Fruit fly (Drosophila melanogaster) whole organism, embryonic: ENCODE measurements around the gene Sf3b1.

Experiments used
- Awh ChIP-seq: fragments of 200-800 bp; sonication (Bioruptor generic); IDR thresholded peaks from 2 replicates; pipeline ENCODE4, ENCODE4 v1.3.6; 2022; ENCODE audit warnings: missing biosample characterization, missing genetic modification characterization
- BtbVII ChIP-seq: fragments of 200-800 bp; sonication (Bioruptor generic); optimal IDR thresholded peaks from 3 replicates; lab custom pipeline; 2017; ENCODE audit warnings: missing biosample characterization, mild to moderate bottlenecking, missing genetic modification characterization
- CG10274 ChIP-seq: fragments of 200-800 bp; sonication (Bioruptor generic); optimal IDR thresholded peaks from 3 replicates; lab custom pipeline; 2017; ENCODE audit warnings: missing biosample characterization, mild to moderate bottlenecking, missing genetic modification characterization
- CG10543 ChIP-seq: fragments of 200-800 bp; sonication (Bioruptor generic); optimal IDR thresholded peaks from 3 replicates; lab custom pipeline; 2017; ENCODE audit warnings: missing biosample characterization, mild to moderate bottlenecking, missing genetic modification characterization, moderate library complexity
- CG12769 ChIP-seq: fragments of 200-800 bp; sonication (Bioruptor generic); optimal IDR thresholded peaks from 2 replicates; lab custom pipeline; 2019; ENCODE audit warnings: missing biosample characterization, mild to moderate bottlenecking, missing genetic modification characterization, moderate library complexity
- CG15514 ChIP-seq: fragments of 200-800 bp; sonication (Bioruptor generic); optimal IDR thresholded peaks from 3 replicates; lab custom pipeline; 2017; ENCODE audit warnings: missing biosample characterization, missing genetic modification characterization, mild to moderate bottlenecking, moderate library complexity, missing genetic modification reagents
- CG18599 ChIP-seq: fragments of 200-800 bp; sonication (Bioruptor generic); optimal IDR thresholded peaks from 3 replicates; lab custom pipeline; 2017; ENCODE audit warnings: missing biosample characterization, missing genetic modification characterization, mild to moderate bottlenecking, moderate library complexity, missing genetic modification reagents
- CG2889 ChIP-seq: fragments of 200-800 bp; sonication (Bioruptor generic); IDR thresholded peaks from 3 replicates; pipeline ENCODE4 v1.3.6; 2022; ENCODE audit warnings: missing biosample characterization, missing genetic modification characterization
- CG31441 ChIP-seq: fragments of 200-800 bp; sonication (Bioruptor generic); IDR thresholded peaks from 2 replicates; pipeline ENCODE4 v1.3.6; 2022; ENCODE audit warnings: missing biosample characterization, missing genetic modification characterization
- CG32532 ChIP-seq: fragments of 200-800 bp; sonication (Bioruptor generic); IDR thresholded peaks from 2 replicates; pipeline ENCODE4 v1.3.6; 2022; ENCODE audit warnings: missing biosample characterization, missing genetic modification characterization
- CG33557 ChIP-seq: fragments of 200-800 bp; sonication (Bioruptor generic); optimal IDR thresholded peaks from 2 replicates; lab custom pipeline; 2019; ENCODE audit warnings: missing biosample characterization, mild to moderate bottlenecking, missing genetic modification characterization, moderate library complexity
- CG34224 ChIP-seq: fragments of 200-800 bp; sonication (Bioruptor generic); IDR thresholded peaks from 3 replicates; pipeline ENCODE4 v1.3.6; 2022; ENCODE audit warnings: missing biosample characterization, missing genetic modification characterization; ENCODE audit not compliant: partially characterized antibody
- CG4328 ChIP-seq: fragments of 200-800 bp; sonication (Bioruptor generic); optimal IDR thresholded peaks from 3 replicates; lab custom pipeline; 2017; ENCODE audit warnings: missing biosample characterization, missing genetic modification reagents, missing genetic modification characterization
- CG4820 ChIP-seq: fragments of 200-800 bp; sonication (Bioruptor generic); optimal IDR thresholded peaks from 3 replicates; lab custom pipeline; 2016; ENCODE audit warnings: missing biosample characterization, missing genetic modification characterization
- CG5953 ChIP-seq: fragments of 200-800 bp; sonication (Bioruptor generic); IDR thresholded peaks from 2 replicates; pipeline ENCODE4 v1.3.6; 2022; ENCODE audit warnings: missing biosample characterization, missing genetic modification characterization
- CG6689 ChIP-seq: fragments of 200-800 bp; sonication (Bioruptor generic); IDR thresholded peaks from 2 replicates; pipeline ENCODE4 v1.3.6; 2022; ENCODE audit warnings: missing biosample characterization, missing genetic modification characterization
- CkIIα-i1 ChIP-seq: fragments of 200-800 bp; sonication (Bioruptor generic); IDR thresholded peaks from 2 replicates; pipeline ENCODE4 v1.3.6; 2022; ENCODE audit warnings: missing biosample characterization, missing genetic modification characterization
- Dad ChIP-seq: fragments of 200-800 bp; sonication (Bioruptor generic); optimal IDR thresholded peaks from 3 replicates; lab custom pipeline; 2016; ENCODE audit warnings: missing biosample characterization, missing genetic modification characterization
- Dek ChIP-seq: fragments of 200-800 bp; sonication (Bioruptor generic); optimal IDR thresholded peaks from 3 replicates; lab custom pipeline; 2019; ENCODE audit warnings: missing biosample characterization, mild to moderate bottlenecking, missing genetic modification characterization, moderate library complexity
- Dll ChIP-seq: fragments of 200-800 bp; sonication (Bioruptor generic); IDR thresholded peaks from 4 replicates; pipeline ENCODE4 v1.3.6; 2022; ENCODE audit warnings: missing biosample characterization, missing genetic modification characterization; ENCODE audit not compliant: partially characterized antibody
- Gsc ChIP-seq: fragments of 200-800 bp; sonication (Bioruptor generic); IDR thresholded peaks from 2 replicates; pipeline ENCODE4 v1.3.6; 2022; ENCODE audit warnings: missing biosample characterization, missing genetic modification characterization
- Hr3 ChIP-seq: fragments of 200-800 bp; sonication (Bioruptor generic); optimal IDR thresholded peaks from 3 replicates; lab custom pipeline; 2016; ENCODE audit warnings: missing biosample characterization, missing genetic modification characterization
- Hr51 ChIP-seq, 2 experiments: fragments of 200-800 bp; sonication (Bioruptor generic); optimal IDR thresholded peaks; 2 replicates in 1 of 2; 3 replicates in 1 of 2; lab custom pipeline; 2016 to 2018; ENCODE audit warnings: missing biosample characterization in 2 of 2, missing genetic modification characterization in 2 of 2, mild to moderate bottlenecking in 1 of 2, moderate library complexity in 1 of 2
- Lhr ChIP-seq: fragments of 200-800 bp; sonication (Bioruptor generic); optimal IDR thresholded peaks from 3 replicates; lab custom pipeline; 2017; ENCODE audit warnings: mild to moderate bottlenecking, missing biosample characterization, missing genetic modification reagents, missing genetic modification characterization
- Rx ChIP-seq: fragments of 200-800 bp; sonication (Bioruptor generic); IDR thresholded peaks from 2 replicates; pipeline ENCODE4 v1.3.6; 2022; ENCODE audit warnings: missing biosample characterization, missing genetic modification characterization
- ab ChIP-seq: fragments of 200-800 bp; sonication (Bioruptor generic); optimal IDR thresholded peaks from 2 replicates; lab custom pipeline; 2016; ENCODE audit warnings: missing biosample characterization, missing genetic modification characterization
- bowl ChIP-seq: fragments of 200-800 bp; sonication (Bioruptor generic); IDR thresholded peaks from 2 replicates; pipeline ENCODE4 v1.3.6; 2022; ENCODE audit warnings: missing biosample characterization, missing genetic modification characterization
- cas ChIP-seq: fragments of 200-800 bp; sonication (Bioruptor generic); IDR thresholded peaks from 2 replicates; pipeline ENCODE4 v1.3.6; 2022; ENCODE audit warnings: missing biosample characterization, missing genetic modification characterization
- chn ChIP-seq: fragments of 200-800 bp; sonication (Bioruptor generic); optimal IDR thresholded peaks from 2 replicates; lab custom pipeline; 2016; ENCODE audit warnings: missing biosample characterization, missing genetic modification characterization
- crc ChIP-seq: fragments of 200-800 bp; sonication (Bioruptor generic); optimal IDR thresholded peaks from 2 replicates; lab custom pipeline; 2016; ENCODE audit warnings: missing biosample characterization, missing genetic modification characterization
- dan ChIP-seq: fragments of 200-800 bp; sonication (Bioruptor generic); IDR thresholded peaks from 2 replicates; pipeline ENCODE4 v1.3.6; 2022; ENCODE audit warnings: missing biosample characterization, missing genetic modification characterization
- dm ChIP-seq: fragments of 200-800 bp; sonication (Bioruptor generic); optimal IDR thresholded peaks from 3 replicates; lab custom pipeline; 2016; ENCODE audit warnings: missing biosample characterization, missing genetic modification characterization
- fd3F ChIP-seq: fragments of 200-800 bp; sonication (Bioruptor generic); optimal IDR thresholded peaks from 2 replicates; lab custom pipeline; 2018; ENCODE audit warnings: missing biosample characterization, mild to moderate bottlenecking, missing genetic modification characterization, moderate library complexity
- fd96Cb ChIP-seq: fragments of 200-800 bp; sonication (Bioruptor generic); optimal IDR thresholded peaks from 2 replicates; lab custom pipeline; 2018; ENCODE audit warnings: missing biosample characterization, mild to moderate bottlenecking, missing genetic modification characterization, moderate library complexity
- gsb-n ChIP-seq: fragments of 200-800 bp; sonication (Bioruptor generic); optimal IDR thresholded peaks from 3 replicates; lab custom pipeline; 2018; ENCODE audit warnings: missing biosample characterization, mild to moderate bottlenecking, missing genetic modification characterization
- ind ChIP-seq: fragments of 200-800 bp; sonication (Bioruptor generic); optimal IDR thresholded peaks from 3 replicates; lab custom pipeline; 2016; ENCODE audit warnings: missing biosample characterization, missing genetic modification characterization
- jing ChIP-seq: fragments of 200-800 bp; sonication (Bioruptor generic); optimal IDR thresholded peaks from 2 replicates; lab custom pipeline; 2018; ENCODE audit warnings: missing biosample characterization, mild to moderate bottlenecking, missing genetic modification characterization
- lbe ChIP-seq: fragments of 200-800 bp; sonication (Bioruptor generic); optimal IDR thresholded peaks from 2 replicates; lab custom pipeline; 2016; ENCODE audit warnings: missing biosample characterization, mild to moderate bottlenecking, missing genetic modification characterization
- mirr ChIP-seq: fragments of 200-800 bp; sonication (Bioruptor generic); optimal IDR thresholded peaks from 3 replicates; lab custom pipeline; 2018; ENCODE audit warnings: missing biosample characterization, mild to moderate bottlenecking, missing genetic modification characterization
- mld ChIP-seq: fragments of 200-800 bp; sonication (Bioruptor generic); IDR thresholded peaks from 3 replicates; pipeline ENCODE4 v1.3.6; 2022; ENCODE audit warnings: missing biosample characterization, missing genetic modification characterization; ENCODE audit not compliant: partially characterized antibody
- nom ChIP-seq: fragments of 200-800 bp; sonication (Bioruptor generic); optimal IDR thresholded peaks from 2 replicates; lab custom pipeline; 2017; ENCODE audit warnings: missing biosample characterization, missing genetic modification characterization, mild to moderate bottlenecking, moderate library complexity, missing genetic modification reagents
- rib ChIP-seq: fragments of 200-800 bp; sonication (Bioruptor generic); IDR thresholded peaks from 2 replicates; pipeline ENCODE4 v1.3.6; 2022; ENCODE audit warnings: missing biosample characterization, missing genetic modification characterization
- row ChIP-seq: fragments of 200-800 bp; sonication (Bioruptor generic); IDR thresholded peaks from 3 replicates; pipeline ENCODE4 v1.3.6; 2022; ENCODE audit warnings: missing biosample characterization, missing genetic modification characterization
- sim ChIP-seq: fragments of 200-800 bp; sonication (Bioruptor generic); IDR thresholded peaks from 2 replicates; pipeline ENCODE4 v1.3.6; 2022; ENCODE audit warnings: missing biosample characterization, missing genetic modification characterization
- sima ChIP-seq: fragments of 200-800 bp; sonication (Bioruptor generic); optimal IDR thresholded peaks from 2 replicates; lab custom pipeline; 2016; ENCODE audit warnings: missing biosample characterization, missing genetic modification characterization
- sug ChIP-seq: fragments of 200-800 bp; optimal IDR thresholded peaks from 2 replicates; lab custom pipeline; 2019; ENCODE audit warnings: missing biosample characterization, mild to moderate bottlenecking, missing genetic modification characterization, moderate library complexity
- tup ChIP-seq: fragments of 200-800 bp; sonication (Bioruptor generic); optimal IDR thresholded peaks from 2 replicates; lab custom pipeline; 2016; ENCODE audit warnings: missing biosample characterization, mild to moderate bottlenecking, missing genetic modification characterization, moderate library complexity
- unpg ChIP-seq: fragments of 200-800 bp; sonication (Bioruptor generic); optimal IDR thresholded peaks from 3 replicates; lab custom pipeline; 2018; ENCODE audit warnings: missing biosample characterization, mild to moderate bottlenecking, missing genetic modification characterization, moderate library complexity
- vnd ChIP-seq: fragments of 200-800 bp; sonication (Bioruptor generic); IDR thresholded peaks from 3 replicates; pipeline ENCODE4 v1.3.6; 2022; ENCODE audit warnings: missing biosample characterization, missing genetic modification characterization; ENCODE audit not compliant: partially characterized antibody
- wdn ChIP-seq: fragments of 200-800 bp; sonication (Bioruptor generic); IDR thresholded peaks from 2 replicates; pipeline ENCODE4 v1.3.6; 2022; ENCODE audit warnings: missing biosample characterization, missing genetic modification characterization

Gene Sf3b1

DNA sequence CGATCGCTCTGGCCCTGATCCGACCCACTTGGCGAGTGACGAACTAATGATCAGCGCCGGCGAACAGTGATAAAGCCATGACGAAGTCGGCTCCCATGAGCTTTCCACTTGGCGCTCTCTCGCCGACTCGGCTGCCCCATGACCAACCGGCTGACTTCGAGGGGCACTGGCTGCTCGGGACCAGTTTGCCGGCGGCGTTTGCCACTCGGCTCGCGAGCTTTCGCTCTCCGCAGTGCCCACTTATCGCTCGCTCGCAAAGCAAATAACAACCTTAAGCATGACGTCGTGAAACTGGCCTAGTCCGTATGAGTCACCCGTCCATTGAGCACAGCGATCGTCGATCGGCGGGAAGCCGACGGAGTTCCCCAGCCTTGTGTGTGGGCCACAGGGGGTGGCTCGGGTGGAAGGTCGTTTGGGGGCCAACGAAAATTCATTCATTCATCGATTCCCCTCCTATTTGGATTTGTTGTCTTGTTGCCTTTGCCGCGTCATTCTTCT, 15.7 kb upstream of the Sf3b1 start, which contains the start of gene Ets21C (continued):
- no peak for TF ChIP-seq fd3F (GFP tag; lab: Kevin White, UChicago)
- no peak for TF ChIP-seq fd96Cb (tag; lab: Kevin White, UChicago)
- TF ChIP-seq sim (GFP tag; lab: Robert Waterston, UW) = no peak
- TF ChIP-seq gsb-n = no peak
- no peak for TF ChIP-seq vnd
- no peak for TF ChIP-seq bowl (GFP tag; lab: Robert Waterston, UW)
- no peak for TF ChIP-seq ab (GFP tag; lab: Kevin White, UChicago)
- no peak for TF ChIP-seq CG4820 (GFP tag; lab: Kevin White, UChicago)
- TF ChIP-seq cas (GFP tag; lab: Robert Waterston, UW) = no peak
- TF ChIP-seq CG4328 (GFP tag; lab: Kevin White, UChicago) = no peak
- peak; percentile 90 for TF ChIP-seq BtbVII (GFP tag; lab: Kevin White, UChicago)
- no peak for TF ChIP-seq dm
- no peak for TF ChIP-seq Hr51 (GFP tag; optimal IDR thresholded peaks at IDR 0.05; lab: Kevin White, UChicago)
- TF ChIP-seq CG6689 (GFP tag; lab: Robert Waterston, UW) = peak; percentile 86
- no peak for TF ChIP-seq sima (GFP tag; lab: Kevin White, UChicago)
- TF ChIP-seq nom = peak; percentile 84
- no peak for TF ChIP-seq ind
- TF ChIP-seq Dek (tag; lab: Kevin White, UChicago) = no peak
- TF ChIP-seq Rx (GFP tag; lab: Robert Waterston, UW) = no peak
- no peak for TF ChIP-seq CG33557 (GFP tag; lab: Kevin White, UChicago)
- no peak for TF ChIP-seq Lhr (GFP tag; lab: Kevin White, UChicago)
- no peak for TF ChIP-seq CG34224 (GFP tag; lab: Robert Waterston, UW)
- TF ChIP-seq mld = no peak
- TF ChIP-seq CG18599 (GFP tag; lab: Kevin White, UChicago) = peak; percentile 34
- TF ChIP-seq Dll (GFP tag; lab: Robert Waterston, UW) = 0 out of 4 replicates have a peak, but pooled peaks have one; percentile 42
- TF ChIP-seq Hr3 (GFP tag; lab: Kevin White, UChicago) = no peak
- no peak for TF ChIP-seq jing (GFP tag; lab: Kevin White, UChicago)
- TF ChIP-seq crc (GFP tag; lab: Kevin White, UChicago) = no peak
- TF ChIP-seq CG2889 (GFP tag; lab: Robert Waterston, UW) = no peak
- TF ChIP-seq CG10274 (GFP tag; lab: Kevin White, UChicago) = no peak
- TF ChIP-seq row = 0 out of 3 replicates have a peak, but pooled peaks have one; percentile 13
- TF ChIP-seq CG5953 (GFP tag; lab: Robert Waterston, UW) = no peak
- peak; percentile 59; the same call in 1 of the 2 replicates for TF ChIP-seq CG32532 (GFP tag; lab: Robert Waterston, UW)
- TF ChIP-seq Awh (GFP tag; lab: Robert Waterston, UW) = 0 out of 2 replicates have a peak, but pooled peaks have one; percentile 9
- no peak for TF ChIP-seq tup
- no peak for TF ChIP-seq lbe (GFP tag; lab: Kevin White, UChicago)
- no peak for TF ChIP-seq Gsc (GFP tag; lab: Robert Waterston, UW)
- peak; percentile 99 for TF ChIP-seq sug (tag; lab: Kevin White, UChicago)
- TF ChIP-seq chn (GFP tag; lab: Kevin White, UChicago) = peak; percentile 34
- no peak for TF ChIP-seq dan
- TF ChIP-seq CG12769 (tag; lab: Kevin White, UChicago) = peak; percentile 93
- TF ChIP-seq wdn (GFP tag; lab: Robert Waterston, UW) = 0 out of 2 replicates have a peak, but pooled peaks have one; percentile 11
- peak; percentile 72 for TF ChIP-seq CG10543 (GFP tag; lab: Kevin White, UChicago)
- no peak for TF ChIP-seq CG31441
- 0 out of 2 replicates have a peak, but pooled peaks have one; percentile 40 for TF ChIP-seq rib (GFP tag; lab: Robert Waterston, UW)
- no peak for TF ChIP-seq CkIIα-i1 (GFP tag; lab: Robert Waterston, UW)
- no peak for TF ChIP-seq unpg (GFP tag; lab: Kevin White, UChicago)
- TF ChIP-seq CG15514 (GFP tag; lab: Kevin White, UChicago) = peak; percentile 59
- peak; percentile 66 for TF ChIP-seq mirr (GFP tag; lab: Kevin White, UChicago)
- TF ChIP-seq Dad (GFP tag; lab: Kevin White, UChicago) = no peak
